Worm (Caenorhabditis elegans): ENCODE measurements around the gene M04C3.2.

The M04C3.2 gene

ce11 chrV:19477852-19478251, 29.1 kb upstream of the M04C3.2 start, which contains the start of gene Y43F8B.9:
Gene Y43F8B.9, plus strand, starts transcription at chrV:19478152.
- no peak for TF ChIP-seq blmp-1 (tag; optimal IDR thresholded peaks at IDR 0.05; ENCODE audit: insufficient read depth)
- TF ChIP-seq aly-2 (tag; optimal IDR thresholded peaks at IDR 0.05) = no peak

ce11 chrV:19477302-19477701, 28.6 kb upstream of the M04C3.2 start:
- TF ChIP-seq nhr-11 (tag; optimal IDR thresholded peaks at IDR 0.05) = no peak
- no peak for TF ChIP-seq sma-3 (GFP tag; optimal IDR thresholded peaks at IDR 0.05)
- TF ChIP-seq ama-1 (optimal IDR thresholded peaks at IDR 0.05) = no peak
- TF ChIP-seq elt-1 (tag; optimal IDR thresholded peaks at IDR 0.05) = no peak
- TF ChIP-seq unc-39 (tag; optimal IDR thresholded peaks at IDR 0.05) = no peak
- no peak for TF ChIP-seq unc-55 (GFP tag; optimal IDR thresholded peaks at IDR 0.05)
- TF ChIP-seq nhr-25 (tag; optimal IDR thresholded peaks at IDR 0.05) = no peak
- no peak for TF ChIP-seq fos-1 (tag; optimal IDR thresholded peaks at IDR 0.05)
- no peak for TF ChIP-seq ztf-11 (tag; optimal IDR thresholded peaks at IDR 0.05)
- TF ChIP-seq sem-4 (tag; optimal IDR thresholded peaks at IDR 0.05) = no peak
- no peak for TF ChIP-seq skn-1 (tag; optimal IDR thresholded peaks at IDR 0.05)

DNA sequence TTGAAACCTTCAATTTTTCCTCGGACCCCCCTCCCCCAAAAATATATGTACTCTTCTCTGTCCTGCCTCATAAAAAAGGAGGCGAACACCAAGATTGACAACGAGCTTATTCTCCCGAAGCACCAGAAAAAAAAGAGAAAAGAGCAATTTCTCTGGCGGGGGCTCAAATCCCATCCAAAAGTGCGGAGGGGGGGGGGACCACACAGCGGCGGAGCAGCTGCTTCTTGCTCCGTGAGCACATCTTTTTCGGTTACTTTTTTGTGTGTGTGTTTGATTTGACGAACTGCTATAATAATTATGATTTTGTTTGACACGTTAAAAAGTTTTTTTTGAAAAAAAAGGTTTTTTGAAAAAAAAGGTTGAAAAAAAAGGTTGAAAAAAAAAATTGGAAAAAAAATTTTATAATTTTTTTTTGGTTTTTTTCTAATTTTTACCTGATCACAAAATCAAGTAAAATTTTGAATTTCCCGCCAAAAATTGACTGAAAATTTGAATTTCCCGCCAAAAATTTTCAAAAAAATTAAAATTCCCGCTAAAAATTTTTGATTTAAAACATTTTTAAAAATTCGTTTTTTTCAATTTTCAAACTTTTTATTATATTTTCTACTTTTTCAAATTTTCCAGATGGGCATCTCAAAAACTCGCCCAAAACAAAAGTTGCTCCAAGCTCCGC, 25.3 kb upstream of the M04C3.2 start, which contains the start of gene Y43F8B.10:
TSS of gene Y43F8B.10 (plus strand) at position 623 of the 673 bp plus-strand sequence.
- no peak for TF ChIP-seq ZK546.5 (tag; optimal IDR thresholded peaks at IDR 0.05)
- no peak for TF ChIP-seq fos-1 (tag; optimal IDR thresholded peaks at IDR 0.05)
- no peak for TF ChIP-seq unc-39 (tag; optimal IDR thresholded peaks at IDR 0.05)
- no peak for TF ChIP-seq ztf-4 (tag; optimal IDR thresholded peaks at IDR 0.05)
- no peak for TF ChIP-seq nhr-6 (tag; optimal IDR thresholded peaks at IDR 0.05)
- no peak for TF ChIP-seq ztf-1 (GFP tag; conservative IDR thresholded peaks at IDR 0.05)
- TF ChIP-seq nhr-21 (tag; optimal IDR thresholded peaks at IDR 0.05) = no peak
- TF ChIP-seq Y55F3AM.14 (GFP tag; optimal IDR thresholded peaks at IDR 0.05) = no peak
- no peak for TF ChIP-seq lsy-2 (tag; optimal IDR thresholded peaks at IDR 0.05)
- TF ChIP-seq F13H6.1 (tag; optimal IDR thresholded peaks at IDR 0.05) = no peak
- no peak for TF ChIP-seq nhr-77 (tag; optimal IDR thresholded peaks at IDR 0.05)
- no peak for TF ChIP-seq sma-9 (GFP tag; optimal IDR thresholded peaks at IDR 0.05)
- no peak for TF ChIP-seq sma-9 (tag; optimal IDR thresholded peaks at IDR 0.05)
- TF ChIP-seq nhr-10 (tag; optimal IDR thresholded peaks at IDR 0.05) = no peak
- TF ChIP-seq nhr-23 (tag; optimal IDR thresholded peaks at IDR 0.05) = no peak

ce11 chrV:19470385-19470784, 21.7 kb upstream of the M04C3.2 start, which contains the start of gene Y43F8B.11:
Gene Y43F8B.11, plus strand, starts transcription at chrV:19470685.
- TF ChIP-seq nhr-12 (tag; optimal IDR thresholded peaks at IDR 0.05) (no peak), nhr-11 (tag; optimal IDR thresholded peaks at IDR 0.05) (no peak), unc-39 (tag; optimal IDR thresholded peaks at IDR 0.05) (no peak)

DNA sequence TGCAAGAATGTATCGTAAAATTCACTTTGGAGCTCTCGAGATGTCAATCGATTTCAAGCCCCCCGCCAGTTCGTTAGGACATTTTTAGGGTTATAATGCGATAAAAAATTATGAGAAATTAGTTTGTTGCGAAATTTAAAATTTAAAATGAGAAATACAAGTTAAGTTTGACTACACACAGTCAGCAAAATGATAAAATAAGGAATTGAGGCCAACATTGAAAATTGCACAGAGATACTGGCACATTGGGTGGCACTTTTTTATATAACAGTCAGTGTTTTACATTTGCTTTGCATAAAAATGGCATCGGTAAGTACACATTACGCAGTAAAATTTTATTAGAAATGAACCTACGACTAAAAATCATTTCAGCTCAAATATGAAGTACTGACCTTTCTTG, 19.4 kb upstream of the M04C3.2 start, which contains the start of gene Y43F8B.12:
TSS of gene Y43F8B.12 (plus strand) at position 301 of the 400 bp plus-strand sequence.
- TF ChIP-seq dmd-4 (tag; optimal IDR thresholded peaks at IDR 0.05) (no peak), unc-55 (GFP tag; optimal IDR thresholded peaks at IDR 0.05) (no peak), lsy-2 (tag; optimal IDR thresholded peaks at IDR 0.05) (no peak), sma-9 (GFP tag; optimal IDR thresholded peaks at IDR 0.05) (no peak), sma-9 (tag; optimal IDR thresholded peaks at IDR 0.05) (no peak), unc-62 (GFP tag; optimal IDR thresholded peaks at IDR 0.05) (no peak), C34F6.9 (tag; optimal IDR thresholded peaks at IDR 0.05) (no peak), R02D3.7 (tag; optimal IDR thresholded peaks at IDR 0.05) (no peak), unc-39 (tag; optimal IDR thresholded peaks at IDR 0.05) (no peak), mdl-1 (tag; optimal IDR thresholded peaks at IDR 0.05) (no peak), gmeb-1 (tag; optimal IDR thresholded peaks at IDR 0.05) (no peak), elt-3 (tag; optimal IDR thresholded peaks at IDR 0.05) (no peak), skn-1 (tag; optimal IDR thresholded peaks at IDR 0.05) (no peak), nhr-77 (tag; optimal IDR thresholded peaks at IDR 0.05) (no peak), blmp-1 (tag; optimal IDR thresholded peaks at IDR 0.05; ENCODE audit: insufficient read depth) (no peak), nhr-23 (tag; optimal IDR thresholded peaks at IDR 0.05) (no peak), peb-1 (tag; optimal IDR thresholded peaks at IDR 0.05) (no peak), fos-1 (tag; optimal IDR thresholded peaks at IDR 0.05) (no peak)

Measured in whole organism, L2 larva.